Fruit fly (Drosophila melanogaster) whole organism: ENCODE measurements around the gene Or85d.

ENCODE experiments used
- CG8478 ChIP-seq: fragments of >200 bp; optimal IDR thresholded peaks from 2 replicates; lab custom pipeline; 2018; ENCODE audit warnings: inconsistent platforms
- Dll ChIP-seq: fragments of >200 bp; optimal IDR thresholded peaks from 2 replicates; lab custom pipeline; 2017
- EcR ChIP-seq, 2 experiments: fragments of >200 bp; optimal IDR thresholded peaks; 2 replicates each; lab custom pipeline; 2017; ENCODE audit warnings: missing biosample characterization in 2 of 2, missing genetic modification characterization in 2 of 2, missing genetic modification reagents in 2 of 2
- pan ChIP-seq: fragments of >200 bp; optimal IDR thresholded peaks from 2 replicates; lab custom pipeline; 2017
- psq ChIP-seq: fragments of >200 bp; optimal IDR thresholded peaks from 2 replicates; lab custom pipeline; 2017
- usp ChIP-seq: fragments of >200 bp; optimal IDR thresholded peaks from 2 replicates; lab custom pipeline; 2017; ENCODE audit warnings: missing biosample characterization, missing genetic modification characterization, mixed read lengths

Or85d gene

dm6 chr3R:8561522-8561921, 9.1 kb downstream of the Or85d start, which contains the start of gene pch2:
pch2 (minus strand) TSS chr3R:8561764.
- no peak for TF ChIP-seq pan (lab: Kevin White, UChicago)
- no peak for TF ChIP-seq usp (GFP tag; lab: Kevin White, UChicago)

- TF ChIP-seq Dll (lab: Kevin White, UChicago): no peak
- TF ChIP-seq EcR (GFP tag; optimal IDR thresholded peaks at IDR 0.05; lab: Kevin White, UChicago): no peak
- no peak for TF ChIP-seq pan (lab: Kevin White, UChicago)
- TF ChIP-seq usp (GFP tag; lab: Kevin White, UChicago): no peak
- no peak for TF ChIP-seq psq (lab: Kevin White, UChicago)
- no peak for TF ChIP-seq CG8478
Observed at dm6 chr3R:8562484-8562886, 10.1 kb downstream of the Or85d start, which contains the start of the genes mRpS18A and CG31460. mRpS18A (minus strand) TSS chr3R:8562593. CG31460 (plus strand) TSS chr3R:8562673.

- no peak for TF ChIP-seq psq (lab: Kevin White, UChicago)
- TF ChIP-seq usp (GFP tag; lab: Kevin White, UChicago): no peak
- no peak for TF ChIP-seq Dll (lab: Kevin White, UChicago)
- TF ChIP-seq pan (lab: Kevin White, UChicago): no peak
- TF ChIP-seq CG8478: no peak
- no peak for TF ChIP-seq EcR (GFP tag; optimal IDR thresholded peaks at IDR 0.05; lab: Kevin White, UChicago)
Observed at dm6 chr3R:8563774-8564173, 11.4 kb downstream of the Or85d start, which contains the start of gene Cenp-C. Cenp-C (plus strand) TSS chr3R:8564105.

- TF ChIP-seq pan (lab: Kevin White, UChicago): no peak
- no peak for TF ChIP-seq EcR (GFP tag; optimal IDR thresholded peaks at IDR 0.05; lab: Kevin White, UChicago)
- no peak for TF ChIP-seq psq (lab: Kevin White, UChicago)
- no peak for TF ChIP-seq CG8478
- no peak for TF ChIP-seq Dll (lab: Kevin White, UChicago)
- no peak for TF ChIP-seq usp (GFP tag; lab: Kevin White, UChicago)
Observed at dm6 chr3R:8577409-8578255, 25.2 kb downstream of the Or85d start, which contains the start of gene 5-HT2B. 5-HT2B (plus strand) TSS chr3R:8578205.

- TF ChIP-seq Dll (lab: Kevin White, UChicago) (no peak), pan (lab: Kevin White, UChicago) (no peak), psq (lab: Kevin White, UChicago) (no peak), CG8478 (no peak), EcR (GFP tag; optimal IDR thresholded peaks at IDR 0.05; lab: Kevin White, UChicago) (no peak), usp (GFP tag; lab: Kevin White, UChicago) (no peak)
Observed at dm6 chr3R:8587859-8588258, 35.5 kb downstream of the Or85d start.

- TF ChIP-seq pan (lab: Kevin White, UChicago) (no peak), usp (GFP tag; lab: Kevin White, UChicago) (no peak), Dll (lab: Kevin White, UChicago) (no peak), psq (lab: Kevin White, UChicago) (no peak), CG8478 (no peak), EcR (GFP tag; optimal IDR thresholded peaks at IDR 0.05; lab: Kevin White, UChicago) (no peak)
Observed at dm6 chr3R:8596161-8596560, 43.8 kb downstream of the Or85d start.
